Fruit fly (Drosophila melanogaster) whole organism, embryonic: ENCODE results near the gene BBIP1.

Experiments used
- Ada2b ChIP-seq: fragments of 200-800 bp; sonication (Bioruptor generic); IDR thresholded peaks from 2 replicates; pipeline ENCODE4 v1.3.6; 2022; ENCODE audit warnings: missing biosample characterization, missing genetic modification characterization
- Bgb ChIP-seq: fragments of 200-800 bp; sonication (Bioruptor generic); IDR thresholded peaks from 2 replicates; pipeline ENCODE4 v1.3.6; 2022; ENCODE audit warnings: missing biosample characterization, missing genetic modification characterization; ENCODE audit not compliant: partially characterized antibody
- CG10147 ChIP-seq: fragments of 200-800 bp; sonication (Bioruptor generic); optimal IDR thresholded peaks from 2 replicates; lab custom pipeline; 2019; ENCODE audit warnings: missing biosample characterization, mild to moderate bottlenecking, missing genetic modification characterization, moderate library complexity
- CG10321 ChIP-seq: fragments of 200-800 bp; sonication (Bioruptor generic); IDR thresholded peaks from 2 replicates; pipeline ENCODE4 v1.3.6; 2022; ENCODE audit warnings: missing biosample characterization, missing genetic modification characterization
- CG11398 ChIP-seq: fragments of 200-800 bp; sonication (Bioruptor generic); optimal IDR thresholded peaks from 2 replicates; lab custom pipeline; 2016; ENCODE audit warnings: missing biosample characterization, missing genetic modification characterization
- CG14050 ChIP-seq: fragments of 200-800 bp; sonication (Bioruptor generic); IDR thresholded peaks from 3 replicates; pipeline ENCODE4 v1.3.6; 2022; ENCODE audit warnings: missing biosample characterization, missing genetic modification characterization
- CG16813 ChIP-seq: fragments of 200-800 bp; sonication (Bioruptor generic); IDR thresholded peaks from 3 replicates; pipeline ENCODE4 v1.3.6; 2022; ENCODE audit warnings: missing biosample characterization, missing genetic modification characterization; ENCODE audit not compliant: partially characterized antibody
- CG17385 ChIP-seq: fragments of 200-800 bp; sonication (Bioruptor generic); optimal IDR thresholded peaks from 3 replicates; lab custom pipeline; 2018; ENCODE audit warnings: missing biosample characterization, mild to moderate bottlenecking, missing genetic modification characterization
- CG1792 ChIP-seq: fragments of 200-800 bp; sonication (Bioruptor generic); optimal IDR thresholded peaks from 2 replicates; lab custom pipeline; 2016; ENCODE audit warnings: missing biosample characterization, missing genetic modification characterization
- CG18262 ChIP-seq: fragments of 200-800 bp; optimal IDR thresholded peaks from 3 replicates; lab custom pipeline; 2019; ENCODE audit warnings: missing biosample characterization, mild to moderate bottlenecking, missing genetic modification characterization, moderate library complexity
- CG2129 ChIP-seq: fragments of 200-800 bp; sonication (Bioruptor generic); IDR thresholded peaks from 2 replicates; pipeline ENCODE4 v1.3.6; 2022; ENCODE audit warnings: missing biosample characterization, missing genetic modification characterization; ENCODE audit not compliant: partially characterized antibody
- CG2712 ChIP-seq: fragments of 200-800 bp; optimal IDR thresholded peaks from 3 replicates; lab custom pipeline; 2019; ENCODE audit warnings: missing biosample characterization, mild to moderate bottlenecking, missing genetic modification characterization, moderate library complexity
- CG30403 ChIP-seq: fragments of 200-800 bp; sonication (Bioruptor generic); optimal IDR thresholded peaks from 3 replicates; lab custom pipeline; 2016; ENCODE audit warnings: missing biosample characterization, missing genetic modification characterization
- CG33213 ChIP-seq: fragments of 200-800 bp; sonication (Bioruptor generic); optimal IDR thresholded peaks from 3 replicates; lab custom pipeline; 2016; ENCODE audit warnings: missing biosample characterization, missing genetic modification characterization
- CG4360 ChIP-seq: fragments of 200-800 bp; sonication (Bioruptor generic); IDR thresholded peaks from 2 replicates; pipeline ENCODE4 v1.3.6; 2022; ENCODE audit warnings: missing biosample characterization, missing genetic modification characterization
- CG4404 ChIP-seq: fragments of 200-800 bp; sonication (Bioruptor generic); IDR thresholded peaks from 2 replicates; pipeline ENCODE4 v1.3.6; 2022; ENCODE audit warnings: missing biosample characterization, missing genetic modification characterization
- CG5953 ChIP-seq: fragments of 200-800 bp; sonication (Bioruptor generic); IDR thresholded peaks from 2 replicates; pipeline ENCODE4 v1.3.6; 2022; ENCODE audit warnings: missing biosample characterization, missing genetic modification characterization
- CG6854 ChIP-seq: fragments of 200-800 bp; sonication (Bioruptor generic); optimal IDR thresholded peaks from 3 replicates; lab custom pipeline; 2017; ENCODE audit warnings: missing biosample characterization, mild to moderate bottlenecking, missing genetic modification characterization
- CG7928 ChIP-seq: fragments of 200-800 bp; sonication (Bioruptor generic); optimal IDR thresholded peaks from 2 replicates; lab custom pipeline; 2017; ENCODE audit warnings: missing biosample characterization, mild to moderate bottlenecking, missing genetic modification characterization
- CG8089 ChIP-seq: fragments of 200-800 bp; sonication (Bioruptor generic); optimal IDR thresholded peaks from 3 replicates; lab custom pipeline; 2016; ENCODE audit warnings: missing biosample characterization, missing genetic modification characterization
- CG8478 ChIP-seq: fragments of >200 bp; optimal IDR thresholded peaks from 2 replicates; lab custom pipeline; 2018
- CG8924 ChIP-seq: fragments of 200-800 bp; optimal IDR thresholded peaks from 3 replicates; lab custom pipeline; 2019; ENCODE audit warnings: missing biosample characterization, mild to moderate bottlenecking, missing genetic modification characterization, moderate library complexity
- Dfd ChIP-seq, 2 experiments: fragments of >200 bp; optimal IDR thresholded peaks; 2 replicates each; lab custom pipeline; 2017; ENCODE audit warnings: missing biosample characterization in 2 of 2, missing genetic modification characterization in 2 of 2
- Doc2 ChIP-seq: fragments of 200-800 bp; sonication (Bioruptor generic); IDR thresholded peaks from 2 replicates; pipeline ENCODE4 v1.3.6; 2022; ENCODE audit warnings: missing biosample characterization, missing genetic modification characterization
- Dref ChIP-seq: fragments of 200-800 bp; sonication (Bioruptor generic); IDR thresholded peaks from 2 replicates; pipeline ENCODE4 v1.3.6; 2022; ENCODE audit warnings: missing biosample characterization, missing genetic modification characterization
- Ets97D ChIP-seq: fragments of 200-800 bp; sonication (Bioruptor generic); optimal IDR thresholded peaks from 3 replicates; lab custom pipeline; 2016; ENCODE audit warnings: missing biosample characterization, missing genetic modification characterization
- Fer1 ChIP-seq: fragments of 200-800 bp; sonication (Bioruptor generic); optimal IDR thresholded peaks from 2 replicates; lab custom pipeline; 2017; ENCODE audit warnings: missing biosample characterization, mild to moderate bottlenecking, missing genetic modification characterization
- Fer3 ChIP-seq: fragments of 200-800 bp; sonication (Bioruptor generic); optimal IDR thresholded peaks from 2 replicates; lab custom pipeline; 2018; ENCODE audit warnings: missing biosample characterization, mild to moderate bottlenecking, missing genetic modification characterization, moderate library complexity
- HLH54F ChIP-seq: fragments of 200-800 bp; sonication (Bioruptor generic); optimal IDR thresholded peaks from 3 replicates; lab custom pipeline; 2016; ENCODE audit warnings: missing biosample characterization, missing genetic modification characterization
- Hand ChIP-seq: fragments of 200-800 bp; sonication (Bioruptor generic); optimal IDR thresholded peaks from 2 replicates; lab custom pipeline; 2017; ENCODE audit warnings: mild to moderate bottlenecking, missing biosample characterization, missing genetic modification reagents, missing genetic modification characterization
- HmgD ChIP-seq: fragments of 200-800 bp; sonication (Bioruptor generic); optimal IDR thresholded peaks from 3 replicates; lab custom pipeline; 2016; ENCODE audit warnings: missing biosample characterization, missing genetic modification characterization
- Hmx ChIP-seq: fragments of 200-800 bp; sonication (Bioruptor generic); optimal IDR thresholded peaks from 2 replicates; lab custom pipeline; 2016; ENCODE audit warnings: missing biosample characterization, missing genetic modification characterization
- Kr ChIP-seq: fragments of 200-800 bp; sonication (Bioruptor generic); optimal IDR thresholded peaks from 2 replicates; lab custom pipeline; 2017; ENCODE audit warnings: missing biosample characterization, mild to moderate bottlenecking, missing genetic modification characterization
- Med ChIP-seq: fragments of 200-800 bp; sonication (Bioruptor generic); peaks from one replicate; lab custom pipeline; 2016; ENCODE audit warnings: missing biosample characterization, missing genetic modification characterization, mild to moderate bottlenecking, inconsistent platforms, moderate library complexity
- NC2α ChIP-seq: fragments of 200-800 bp; sonication (Bioruptor generic); optimal IDR thresholded peaks from 2 replicates; lab custom pipeline; 2016; ENCODE audit warnings: missing biosample characterization, missing genetic modification characterization
- Sry-δ ChIP-seq: fragments of 200-800 bp; sonication (Bioruptor generic); optimal IDR thresholded peaks from 2 replicates; lab custom pipeline; 2016; ENCODE audit warnings: missing biosample characterization, missing genetic modification characterization
- ato ChIP-seq: fragments of 200-800 bp; sonication (Bioruptor generic); IDR thresholded peaks from 2 replicates; pipeline ENCODE4 v1.3.6; 2022; ENCODE audit warnings: missing biosample characterization, missing genetic modification characterization; ENCODE audit not compliant: partially characterized antibody
- az2 ChIP-seq: fragments of 200-800 bp; sonication (Bioruptor generic); optimal IDR thresholded peaks from 3 replicates; lab custom pipeline; 2016; ENCODE audit warnings: missing biosample characterization, missing genetic modification characterization
- br ChIP-seq: fragments of >200 bp; optimal IDR thresholded peaks from 2 replicates; lab custom pipeline; 2017
- btn ChIP-seq: fragments of 200-800 bp; sonication (Bioruptor generic); optimal IDR thresholded peaks from 2 replicates; lab custom pipeline; 2016; ENCODE audit warnings: missing biosample characterization, missing genetic modification characterization
- cg ChIP-seq: fragments of 200-800 bp; sonication (Bioruptor generic); optimal IDR thresholded peaks from 3 replicates; lab custom pipeline; 2019; ENCODE audit warnings: missing biosample characterization, mild to moderate bottlenecking, missing genetic modification characterization, moderate library complexity
- danr ChIP-seq: fragments of 200-800 bp; sonication (Bioruptor generic); IDR thresholded peaks from 2 replicates; pipeline ENCODE4 v1.3.6; 2022; ENCODE audit warnings: missing biosample characterization, missing genetic modification characterization
- fd102C ChIP-seq: fragments of 200-800 bp; sonication (Bioruptor generic); optimal IDR thresholded peaks from 2 replicates; lab custom pipeline; 2018; ENCODE audit warnings: missing biosample characterization, mild to moderate bottlenecking, missing genetic modification characterization, moderate library complexity
- insv ChIP-seq, 2 experiments: fragments of 200-800 bp; sonication (Bioruptor generic); optimal IDR thresholded peaks; 3 replicates each; lab custom pipeline; 2016 to 2018; ENCODE audit warnings: missing biosample characterization in 2 of 2, missing genetic modification characterization in 2 of 2
- lov ChIP-seq, 2 experiments: fragments of 200-800 bp in 1 of 2; fragments of >200 bp in 1 of 2; sonication (Bioruptor generic) in 1 of 2; IDR thresholded peaks in 1 of 2; optimal IDR thresholded peaks in 1 of 2; 2 replicates in 1 of 2; 3 replicates in 1 of 2; pipeline versions ENCODE4 v1.3.6 to Lab custom; 2017 to 2022; ENCODE audit warnings: missing biosample characterization in 1 of 2, missing genetic modification characterization in 1 of 2
- psq ChIP-seq: fragments of 200-800 bp; sonication (Bioruptor generic); optimal IDR thresholded peaks from 2 replicates; lab custom pipeline; 2017; ENCODE audit warnings: missing biosample characterization, missing genetic modification characterization
- scrt ChIP-seq: fragments of 200-800 bp; sonication (Bioruptor generic); optimal IDR thresholded peaks from 2 replicates; lab custom pipeline; 2018; ENCODE audit warnings: missing biosample characterization, mild to moderate bottlenecking, missing genetic modification characterization, moderate library complexity
- sisA ChIP-seq: fragments of 200-800 bp; sonication (Bioruptor generic); IDR thresholded peaks from 2 replicates; pipeline ENCODE4 v1.3.6; 2022; ENCODE audit warnings: missing biosample characterization, missing genetic modification characterization
- unpg ChIP-seq: fragments of 200-800 bp; sonication (Bioruptor generic); optimal IDR thresholded peaks from 3 replicates; lab custom pipeline; 2018; ENCODE audit warnings: missing biosample characterization, mild to moderate bottlenecking, missing genetic modification characterization, moderate library complexity
- usp ChIP-seq: fragments of >200 bp; optimal IDR thresholded peaks from 2 replicates; lab custom pipeline; 2017; ENCODE audit warnings: missing biosample characterization, missing genetic modification characterization
- z ChIP-seq: fragments of 200-800 bp; sonication (Bioruptor generic); IDR thresholded peaks from 3 replicates; pipeline ENCODE4 v1.3.6; 2022; ENCODE audit warnings: missing biosample characterization, missing genetic modification characterization
- zfh1 ChIP-seq: fragments of 200-800 bp; sonication (Bioruptor generic); IDR thresholded peaks from 3 replicates; pipeline ENCODE4 v1.3.6; 2022; ENCODE audit warnings: missing biosample characterization, missing genetic modification characterization

The BBIP1 gene

dm6 chr3R:9370413-9370812 lies 33.8 kb upstream of the BBIP1 start (continued):
- TF ChIP-seq Med (GFP tag; lab: Kevin White, UChicago) (peak; percentile 86), btn (GFP tag; lab: Kevin White, UChicago) (no peak), Doc2 (GFP tag; lab: Robert Waterston, UW) (no peak), Dref (no peak), psq (GFP tag; lab: Kevin White, UChicago) (no peak), CG6854 (GFP tag; lab: Kevin White, UChicago) (peak; percentile 22), CG8478 (lab: Kevin White, UChicago) (no peak), Sry-δ (no peak), CG2712 (tag; lab: Kevin White, UChicago) (peak; percentile 45), CG7928 (GFP tag; lab: Kevin White, UChicago) (no peak), CG5953 (GFP tag; lab: Robert Waterston, UW) (0 out of 2 replicates have a peak, but pooled peaks have one; percentile 8), unpg (peak; percentile 65), usp (GFP tag; lab: Kevin White, UChicago) (no peak), zfh1 (GFP tag; lab: Robert Waterston, UW) (peak; percentile 35; the same call in 1 of the 3 replicates), danr (GFP tag; lab: Robert Waterston, UW) (peak; percentile 31; the same call in 1 of the 2 replicates), CG8089 (GFP tag; lab: Kevin White, UChicago) (no peak), CG4360 (GFP tag; lab: Robert Waterston, UW) (no peak), Hmx (GFP tag; lab: Kevin White, UChicago) (no peak), HmgD (GFP tag; lab: Kevin White, UChicago) (no peak), Kr (GFP tag; lab: Kevin White, UChicago) (no peak), CG8924 (tag; lab: Kevin White, UChicago) (peak; percentile 67), Bgb (GFP tag; lab: Robert Waterston, UW) (no peak), cg (GFP tag; lab: Kevin White, UChicago) (no peak), CG2129 (GFP tag; lab: Robert Waterston, UW) (no peak), z (GFP tag; lab: Robert Waterston, UW) (no peak), Ada2b (GFP tag; lab: Robert Waterston, UW) (peak; percentile 69), CG14050 (GFP tag; lab: Robert Waterston, UW) (peak; percentile 57; the same call in 2 of the 3 replicates), sisA (GFP tag; lab: Robert Waterston, UW) (peak; percentile 50), lov (optimal IDR thresholded peaks at IDR 0.05; lab: Kevin White, UChicago) (no peak), lov (GFP tag; IDR thresholded peaks at IDR 0.05; lab: Robert Waterston, UW) (no peak), Dfd (GFP tag; optimal IDR thresholded peaks at IDR 0.05; lab: Kevin White, UChicago) (no peak), CG17385 (GFP tag; lab: Kevin White, UChicago) (peak; percentile 51), Fer3 (tag; lab: Kevin White, UChicago) (peak; percentile 69), ato (GFP tag; lab: Robert Waterston, UW) (no peak), az2 (peak; percentile 28), scrt (GFP tag; lab: Kevin White, UChicago) (peak; percentile 44), CG18262 (tag; lab: Kevin White, UChicago) (peak; percentile 31), CG33213 (no peak), HLH54F (peak; percentile 31), CG30403 (peak; percentile 62), CG11398 (GFP tag; lab: Kevin White, UChicago) (no peak), CG16813 (GFP tag; lab: Robert Waterston, UW) (no peak), fd102C (GFP tag; lab: Kevin White, UChicago) (no peak), CG4404 (peak; percentile 37; the same call in 1 of the 2 replicates), br (no peak), Ets97D (GFP tag; lab: Kevin White, UChicago) (no peak), CG10147 (GFP tag; lab: Kevin White, UChicago) (peak; percentile 34), Fer1 (GFP tag; lab: Kevin White, UChicago) (peak; percentile 72), insv (GFP tag; optimal IDR thresholded peaks at IDR 0.05; lab: Kevin White, UChicago) (no peak), NC2α (GFP tag; lab: Kevin White, UChicago) (no peak), CG1792 (GFP tag; lab: Kevin White, UChicago) (peak; percentile 18), CG10321 (GFP tag; lab: Robert Waterston, UW) (no peak), Hand (no peak)
